Worm (Caenorhabditis elegans) whole organism, young adult: Measurements from ENCODE around the gene F21C10.10.

Experiments
- B0261.1 ChIP-seq: sonication (generic microtip); optimal IDR thresholded peaks from 2 replicates; lab custom pipeline; 2016; ENCODE audit warnings: mild to moderate bottlenecking, missing genetic modification characterization, moderate library complexity, missing compliant biosample characterization
- F37B4.10 ChIP-seq: fragments of 200-800 bp; sonication (Bioruptor generic); IDR thresholded peaks from 2 replicates; pipeline ENCODE4 v1.3.6; 2022; ENCODE audit warnings: missing genetic modification characterization, missing compliant biosample characterization
- Y53F4B.3 ChIP-seq: fragments of 200-800 bp; sonication (Bioruptor generic); IDR thresholded peaks from 2 replicates; pipeline ENCODE4 v1.3.6; 2022; ENCODE audit warnings: missing genetic modification reagents, missing genetic modification characterization, missing compliant biosample characterization
- Y53G8AR.9 ChIP-seq: fragments of 200-800 bp; sonication (Bioruptor generic); conservative IDR thresholded peaks from 2 replicates; pipeline ENCODE4 v1.3.6; 2022; ENCODE audit warnings: missing genetic modification reagents, missing genetic modification characterization, missing compliant biosample characterization
- Y79H2A.3 ChIP-seq: fragments of 200-800 bp; sonication (Bioruptor generic); conservative IDR thresholded peaks from 2 replicates; pipeline ENCODE4 v1.3.6; 2022; ENCODE audit warnings: missing genetic modification reagents, missing genetic modification characterization, missing compliant biosample characterization
- ama-1 ChIP-seq, 3 experiments: fragments of 150-350 bp in 1 of 3; sonication (generic microtip) in 2 of 3; optimal IDR thresholded peaks; 2 replicates each; lab custom pipeline; 2014 to 2018; ENCODE audit warnings: missing biosample characterization in 2 of 3, missing genetic modification characterization in 2 of 3, missing genetic modification reagents in 2 of 3
- atf-7 ChIP-seq: sonication (generic microtip); optimal IDR thresholded peaks from 2 replicates; lab custom pipeline; 2017; ENCODE audit warnings: mild to moderate bottlenecking, missing genetic modification characterization, missing compliant biosample characterization
- athp-1 ChIP-seq: sonication (generic microtip); optimal IDR thresholded peaks from 2 replicates; lab custom pipeline; 2017; ENCODE audit warnings: mild to moderate bottlenecking, missing genetic modification characterization, missing compliant biosample characterization
- attf-3 ChIP-seq: fragments of 200-800 bp; sonication (Bioruptor generic); conservative IDR thresholded peaks from 2 replicates; pipeline ENCODE4 v1.3.6; 2022; ENCODE audit warnings: missing genetic modification reagents, missing genetic modification characterization, missing compliant biosample characterization
- attf-5 ChIP-seq: fragments of 200-800 bp; sonication (Bioruptor generic); optimal IDR thresholded peaks from 2 replicates; lab custom pipeline; 2018; ENCODE audit warnings: mild to moderate bottlenecking, missing genetic modification characterization, missing compliant biosample characterization
- attf-6 ChIP-seq: fragments of 200-800 bp; sonication (Bioruptor generic); IDR thresholded peaks from 2 replicates; pipeline ENCODE4 v1.3.6; 2022; ENCODE audit warnings: missing genetic modification reagents, missing genetic modification characterization, missing compliant biosample characterization
- ceh-27 ChIP-seq: fragments of 200-800 bp; sonication (Bioruptor generic); optimal IDR thresholded peaks from 2 replicates; lab custom pipeline; 2018; ENCODE audit warnings: mild to moderate bottlenecking, missing genetic modification characterization, moderate library complexity, missing compliant biosample characterization
- ceh-40 ChIP-seq: fragments of 200-800 bp; sonication (Bioruptor generic); IDR thresholded peaks from 2 replicates; pipeline ENCODE4 v1.3.6; 2022; ENCODE audit warnings: missing genetic modification characterization, missing compliant biosample characterization
- ceh-79 ChIP-seq: sonication (generic microtip); optimal IDR thresholded peaks from 2 replicates; lab custom pipeline; 2017; ENCODE audit warnings: mild to moderate bottlenecking, missing genetic modification characterization, missing compliant biosample characterization
- ceh-91 ChIP-seq: fragments of 200-800 bp; sonication (Bioruptor generic); IDR thresholded peaks from 2 replicates; pipeline ENCODE4 v1.3.6; 2022; ENCODE audit warnings: missing genetic modification reagents, missing genetic modification characterization, missing compliant biosample characterization
- die-1 ChIP-seq: sonication (generic microtip); optimal IDR thresholded peaks from 2 replicates; lab custom pipeline; 2016; ENCODE audit warnings: missing genotype, mild to moderate bottlenecking, missing genetic modification characterization, missing compliant biosample characterization
- efl-1 ChIP-seq: fragments of 150-350 bp; optimal IDR thresholded peaks from 2 replicates; lab custom pipeline; 2014; ENCODE audit warnings: missing biosample characterization, missing genetic modification reagents, missing genetic modification characterization
- egl-18 ChIP-seq: fragments of 200-800 bp; sonication (Bioruptor generic); IDR thresholded peaks from 2 replicates; pipeline ENCODE4 v1.3.6; 2022; ENCODE audit warnings: missing genetic modification reagents, missing genetic modification characterization, missing compliant biosample characterization
- him-1 ChIP-seq: sonication (generic microtip); optimal IDR thresholded peaks from 2 replicates; lab custom pipeline; 2016; ENCODE audit warnings: missing genotype, missing genetic modification reagents, missing genetic modification characterization, missing compliant biosample characterization
- hlh-26 ChIP-seq: fragments of 200-800 bp; sonication (Bioruptor generic); conservative IDR thresholded peaks from 2 replicates; pipeline ENCODE4 v1.3.6; 2022; ENCODE audit warnings: missing genetic modification reagents, missing genetic modification characterization, missing compliant biosample characterization
- hrde-1 ChIP-seq: sonication (generic microtip); optimal IDR thresholded peaks from 2 replicates; lab custom pipeline; 2016; ENCODE audit warnings: missing genetic modification characterization, mild to moderate bottlenecking, missing compliant biosample characterization, moderate library complexity, missing genotype, missing genetic modification reagents, borderline replicate concordance
- hsf-1 ChIP-seq: fragments of 200-800 bp; sonication (Bioruptor generic); IDR thresholded peaks from 2 replicates; pipeline ENCODE4 v1.3.6; 2022; ENCODE audit warnings: missing genetic modification reagents, missing genetic modification characterization, missing compliant biosample characterization
- lin-40 ChIP-seq: sonication (generic microtip); optimal IDR thresholded peaks from 2 replicates; lab custom pipeline; 2016; ENCODE audit warnings: missing genetic modification characterization, mild to moderate bottlenecking, missing compliant biosample characterization, missing genotype, missing genetic modification reagents
- lsl-1 ChIP-seq: fragments of 200-800 bp; sonication (Bioruptor generic); optimal IDR thresholded peaks from 2 replicates; lab custom pipeline; 2018; ENCODE audit warnings: mild to moderate bottlenecking, missing genetic modification characterization, moderate library complexity, missing compliant biosample characterization
- madf-8 ChIP-seq: fragments of 200-800 bp; sonication (Bioruptor generic); conservative IDR thresholded peaks from 2 replicates; pipeline ENCODE4 v1.3.6; 2022; ENCODE audit warnings: missing genetic modification reagents, missing genetic modification characterization, missing compliant biosample characterization
- mes-4 ChIP-seq: sonication (generic microtip); optimal IDR thresholded peaks from 2 replicates; lab custom pipeline; 2016; ENCODE audit warnings: missing genotype, missing genetic modification characterization, missing compliant biosample characterization
- nfya-1 ChIP-seq: sonication (generic microtip); optimal IDR thresholded peaks from 2 replicates; lab custom pipeline; 2017; ENCODE audit warnings: antibody characterized with exemption, missing compliant biosample characterization, missing genetic modification characterization, borderline replicate concordance; ENCODE audit not compliant: insufficient read depth
- nfyb-1 ChIP-seq: fragments of 200-800 bp; sonication (Bioruptor generic); IDR thresholded peaks from 2 replicates; pipeline ENCODE4 v1.3.6; 2022; ENCODE audit warnings: missing genetic modification reagents, missing genetic modification characterization, missing compliant biosample characterization
- nhr-120 ChIP-seq: fragments of 200-800 bp; sonication (Bioruptor generic); IDR thresholded peaks from 2 replicates; pipeline ENCODE4 v1.3.6; 2022; ENCODE audit warnings: missing genetic modification characterization, missing compliant biosample characterization
- nhr-27 ChIP-seq: fragments of 200-800 bp; sonication (Bioruptor generic); optimal IDR thresholded peaks from 2 replicates; lab custom pipeline; 2018; ENCODE audit warnings: mild to moderate bottlenecking, missing genetic modification characterization, moderate library complexity, missing compliant biosample characterization
- pbrm-1 ChIP-seq: fragments of 200-800 bp; sonication (Bioruptor generic); IDR thresholded peaks from 2 replicates; pipeline ENCODE4 v1.3.6; 2022; ENCODE audit warnings: missing genetic modification reagents, missing genetic modification characterization, missing compliant biosample characterization
- rpc-1 ChIP-seq, 2 experiments: fragments of 150-350 bp in 1 of 2; sonication (generic microtip) in 1 of 2; optimal IDR thresholded peaks; 2 replicates each; lab custom pipeline; 2014 to 2018; ENCODE audit warnings: missing biosample characterization in 1 of 2, missing genetic modification characterization in 1 of 2, missing genetic modification reagents in 1 of 2, missing genotype in 1 of 2
- sea-2 ChIP-seq: fragments of 200-800 bp; sonication (Bioruptor generic); IDR thresholded peaks from 2 replicates; pipeline ENCODE4 v1.3.6; 2022; ENCODE audit warnings: missing genetic modification characterization, missing compliant biosample characterization
- snpc-1.3 ChIP-seq: sonication (generic microtip); optimal IDR thresholded peaks from 2 replicates; lab custom pipeline; 2017; ENCODE audit warnings: missing genetic modification characterization, mild to moderate bottlenecking, missing compliant biosample characterization, antibody characterized with exemption, moderate library complexity, missing genotype, missing genetic modification reagents; ENCODE audit not compliant: insufficient read depth
- snpc-3.4 ChIP-seq: sonication (generic microtip); optimal IDR thresholded peaks from 2 replicates; lab custom pipeline; 2017; ENCODE audit warnings: missing genetic modification characterization, mild to moderate bottlenecking, missing compliant biosample characterization, antibody characterized with exemption, moderate library complexity, missing genotype, missing genetic modification reagents
- tbx-9 ChIP-seq: sonication (generic microtip); optimal IDR thresholded peaks from 2 replicates; lab custom pipeline; 2016; ENCODE audit warnings: borderline replicate concordance, missing genetic modification characterization, inconsistent platforms, missing compliant biosample characterization
- tlf-1 ChIP-seq: fragments of 200-800 bp; sonication (Bioruptor generic); optimal IDR thresholded peaks from 2 replicates; lab custom pipeline; 2018; ENCODE audit warnings: mild to moderate bottlenecking, missing genetic modification characterization, missing compliant biosample characterization
- unc-62 ChIP-seq: fragments of 150-350 bp; optimal IDR thresholded peaks from 2 replicates; lab custom pipeline; 2014; ENCODE audit warnings: missing biosample characterization, missing genetic modification reagents, missing genetic modification characterization
- ztf-18 ChIP-seq: sonication (generic microtip); optimal IDR thresholded peaks from 2 replicates; lab custom pipeline; 2016; ENCODE audit warnings: missing genotype, mild to moderate bottlenecking, missing genetic modification characterization, missing compliant biosample characterization
- ztf-22 ChIP-seq: fragments of 200-800 bp; sonication (Bioruptor generic); optimal IDR thresholded peaks from 2 replicates; lab custom pipeline; 2018; ENCODE audit warnings: mild to moderate bottlenecking, missing genetic modification characterization, moderate library complexity, missing compliant biosample characterization
- ztf-26 ChIP-seq: sonication (generic microtip); optimal IDR thresholded peaks from 2 replicates; lab custom pipeline; 2017; ENCODE audit warnings: missing genetic modification characterization, missing compliant biosample characterization

Gene F21C10.10

ce11 chrV:9108219-9108618, 12.2 kb downstream of the F21C10.10 start, which contains the start of gene F21C10.18:
TSS of gene F21C10.18 (plus strand) at chrV:9108519.
- TF ChIP-seq athp-1 (tag; lab: Kevin White, UChicago) (no peak), atf-7 (tag; lab: Kevin White, UChicago) (no peak), die-1 (tag; lab: Kevin White, UChicago) (no peak), ceh-27 (GFP tag; lab: Kevin White, UChicago) (no peak), ama-1 (optimal IDR thresholded peaks at IDR 0.05; lab: Kevin White, UChicago) (no peak), ama-1 (GFP tag; optimal IDR thresholded peaks at IDR 0.05; lab: Kevin White, UChicago) (no peak), hlh-26 (GFP tag; lab: Robert Waterston, UW) (no peak), attf-5 (GFP tag; lab: Kevin White, UChicago) (no peak), ztf-18 (tag; lab: Kevin White, UChicago) (no peak)

ce11 chrV:9109281-9109680, 13.2 kb downstream of the F21C10.10 start, which contains the start of gene pqn-31:
TSS of gene pqn-31 (plus strand) at chrV:9109581.
- TF ChIP-seq ceh-40 (GFP tag; lab: Robert Waterston, UW) (no peak), tlf-1 (GFP tag; lab: Kevin White, UChicago) (no peak), pbrm-1 (no peak)

DNA sequence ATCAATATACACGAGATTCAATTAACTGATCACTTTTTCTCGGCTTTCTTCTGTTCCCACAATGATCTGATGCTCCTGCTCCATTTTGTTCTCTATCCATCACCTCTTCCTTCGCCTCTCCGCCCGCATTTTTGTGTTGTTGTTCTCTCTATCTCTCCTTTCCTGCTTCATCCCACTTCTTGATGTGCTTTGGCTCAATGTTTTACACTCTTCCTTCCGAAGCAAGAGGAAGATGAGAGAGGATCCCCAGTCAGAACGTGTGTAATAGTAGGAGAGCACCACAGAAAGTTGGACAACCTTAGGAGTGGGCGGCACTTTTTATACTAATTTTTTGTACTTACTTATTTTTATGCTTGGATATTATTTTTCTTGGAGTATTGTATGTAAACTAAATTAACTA, 15.9 kb downstream of the F21C10.10 start:
- no peak for TF ChIP-seq egl-18
- no peak for TF ChIP-seq ztf-22 (GFP tag; lab: Kevin White, UChicago)
- TF ChIP-seq efl-1 (GFP tag; lab: Kevin White, UChicago): no peak
- TF ChIP-seq attf-6: no peak
- no peak for TF ChIP-seq Y53G8AR.9 (GFP tag; lab: Robert Waterston, UW)
- no peak for TF ChIP-seq madf-8 (GFP tag; lab: Robert Waterston, UW)
- no peak for TF ChIP-seq nfyb-1 (GFP tag; lab: Robert Waterston, UW)
- TF ChIP-seq nfya-1: no peak
- no peak for TF ChIP-seq nhr-120
- TF ChIP-seq hsf-1: no peak
- TF ChIP-seq Y79H2A.3: no peak
- TF ChIP-seq ceh-79 (tag; lab: Kevin White, UChicago): no peak
- TF ChIP-seq snpc-1.3 (tag; lab: Kevin White, UChicago): no peak
- TF ChIP-seq lin-40: no peak
- no peak for TF ChIP-seq ztf-26 (tag; lab: Kevin White, UChicago)
- no peak for TF ChIP-seq attf-5 (GFP tag; lab: Kevin White, UChicago)

DNA sequence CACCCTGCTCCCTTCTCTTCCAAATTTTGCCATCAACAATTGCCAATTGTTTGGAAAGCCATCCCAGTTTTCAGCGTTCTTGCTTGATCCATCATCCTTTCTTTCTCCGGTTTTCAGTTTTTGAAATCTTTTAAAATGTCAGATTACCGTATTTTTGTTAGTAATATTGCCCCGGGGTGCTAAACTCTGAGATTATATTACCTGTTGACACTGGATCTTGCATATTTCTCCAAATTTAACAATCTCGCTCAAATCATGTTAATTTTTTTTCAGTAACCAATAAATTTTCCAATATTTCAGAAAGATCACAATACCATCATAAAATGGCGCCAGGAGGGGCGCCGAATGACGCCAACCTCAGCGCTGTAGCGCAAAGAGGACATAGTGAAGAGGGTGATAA, 16.4 kb downstream of the F21C10.10 start, which contains the start of gene F21C10.7:
Gene F21C10.7, plus strand, starts transcription at position 301 of the 400 bp plus-strand sequence.
- TF ChIP-seq sea-2 (GFP tag; lab: Robert Waterston, UW) (no peak), ceh-79 (tag; lab: Kevin White, UChicago) (no peak), athp-1 (tag; lab: Kevin White, UChicago) (no peak), B0261.1 (tag; lab: Kevin White, UChicago) (no peak), ceh-91 (no peak), nhr-120 (no peak), tbx-9 (tag; lab: Kevin White, UChicago) (no peak), hrde-1 (tag; lab: Kevin White, UChicago) (no peak)

ce11 chrV:9122004-9122403, 25.9 kb downstream of the F21C10.10 start, which contains the start of gene F21C10.13:
TSS of gene F21C10.13 (plus strand) at chrV:9122304.
- no peak for TF ChIP-seq Y53F4B.3
- no peak for TF ChIP-seq nhr-27 (tag; lab: Kevin White, UChicago)
- no peak for TF ChIP-seq rpc-1 (optimal IDR thresholded peaks at IDR 0.05; lab: Kevin White, UChicago)
- TF ChIP-seq rpc-1 (tag; optimal IDR thresholded peaks at IDR 0.05; lab: Kevin White, UChicago): no peak
- no peak for TF ChIP-seq lsl-1 (GFP tag; lab: Kevin White, UChicago)
- no peak for TF ChIP-seq die-1 (tag; lab: Kevin White, UChicago)
- no peak for TF ChIP-seq attf-3 (GFP tag; lab: Robert Waterston, UW)
- no peak for TF ChIP-seq unc-62 (GFP tag; lab: Kevin White, UChicago)
- TF ChIP-seq egl-18: no peak
- no peak for TF ChIP-seq F37B4.10 (GFP tag; lab: Robert Waterston, UW)
- TF ChIP-seq snpc-3.4: no peak
- no peak for TF ChIP-seq him-1 (tag; lab: Kevin White, UChicago)
- no peak for TF ChIP-seq mes-4
